Worm (Caenorhabditis elegans) whole organism, midembryonic: Measurements from ENCODE around the gene cdc-48.1.

Experiments
- T22C8.4 ChIP-seq: fragments of 200-800 bp; sonication (Bioruptor generic); IDR thresholded peaks from 2 replicates; pipeline ENCODE4 v1.3.6; 2022; ENCODE audit warnings: missing genetic modification characterization, missing compliant biosample characterization
- cog-1 ChIP-seq: sonication (generic microtip); optimal IDR thresholded peaks from 2 replicates; lab custom pipeline; 2016; ENCODE audit warnings: missing genetic modification characterization, missing compliant biosample characterization
- flt-1 ChIP-seq: fragments of 200-800 bp; sonication (Bioruptor generic); IDR thresholded peaks from 2 replicates; pipeline ENCODE4 v1.3.6; 2022; ENCODE audit warnings: missing genetic modification characterization, missing compliant biosample characterization
- klf-2 ChIP-seq: fragments of 200-800 bp; sonication (Bioruptor generic); conservative IDR thresholded peaks from 2 replicates; pipeline ENCODE4 v1.3.6; 2022; ENCODE audit warnings: missing genetic modification reagents, missing genetic modification characterization, missing compliant biosample characterization
- med-1 ChIP-seq: sonication (generic microtip); optimal IDR thresholded peaks from 2 replicates; lab custom pipeline; 2017; ENCODE audit warnings: missing genetic modification characterization, mild to moderate bottlenecking, missing compliant biosample characterization, antibody characterized with exemption, missing genetic modification reagents; ENCODE audit not compliant: insufficient read depth
- ref-1 ChIP-seq: fragments of 200-800 bp; sonication (Bioruptor generic); conservative IDR thresholded peaks from 2 replicates; pipeline ENCODE4 v1.3.6; 2022; ENCODE audit warnings: missing genetic modification reagents, missing genetic modification characterization, missing compliant biosample characterization
- tab-1 ChIP-seq: fragments of 200-800 bp; sonication (Bioruptor generic); IDR thresholded peaks from 2 replicates; pipeline ENCODE4 v1.3.6; 2022; ENCODE audit warnings: missing genetic modification characterization, missing compliant biosample characterization
- ztf-23 ChIP-seq: fragments of 200-800 bp; sonication (Bioruptor generic); IDR thresholded peaks from 2 replicates; pipeline ENCODE4 v1.3.6; 2022; ENCODE audit warnings: missing genetic modification reagents, missing genetic modification characterization, missing compliant biosample characterization
- ztf-29 ChIP-seq: fragments of 200-800 bp; sonication (Bioruptor generic); IDR thresholded peaks from 2 replicates; pipeline ENCODE4 v1.3.6; 2022; ENCODE audit warnings: missing genetic modification reagents, missing genetic modification characterization, missing compliant biosample characterization

Gene cdc-48.1

DNA sequence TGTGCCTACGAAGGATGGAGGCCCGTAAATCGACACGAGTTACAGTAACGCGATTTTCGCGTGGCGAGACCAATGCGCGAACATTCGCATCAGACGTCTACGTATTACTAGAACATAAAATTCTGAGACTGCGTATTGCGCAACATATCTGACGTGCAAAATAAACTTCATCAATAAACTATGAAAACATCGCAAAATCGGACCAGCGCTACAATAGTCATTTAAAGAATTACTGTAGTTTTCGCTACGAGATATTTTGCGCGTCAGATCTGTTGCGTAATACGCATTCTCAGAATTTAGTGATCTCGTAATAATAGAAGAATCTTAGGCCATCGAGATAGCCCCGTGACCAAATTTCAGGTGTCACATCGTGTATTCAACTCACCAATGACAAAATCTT, 31.1 kb upstream of the cdc-48.1 start:
- TF ChIP-seq cog-1 (tag; lab: Kevin White, UChicago): no peak
- TF ChIP-seq ref-1 (GFP tag; lab: Robert Waterston, UW): no peak

ce11 chrII:10592452-10592851, 29.2 kb upstream of the cdc-48.1 start, which contains the start of gene crn-5:
Gene crn-5 (plus strand): TSS chrII:10592752.
- TF ChIP-seq ztf-23 (GFP tag; lab: Robert Waterston, UW): no peak
- no peak for TF ChIP-seq klf-2 (GFP tag; lab: Robert Waterston, UW)
- no peak for TF ChIP-seq cog-1 (tag; lab: Kevin White, UChicago)
- no peak for TF ChIP-seq flt-1
- no peak for TF ChIP-seq T22C8.4 (GFP tag; lab: Robert Waterston, UW)
- no peak for TF ChIP-seq tab-1 (GFP tag; lab: Robert Waterston, UW)
- TF ChIP-seq ref-1 (GFP tag; lab: Robert Waterston, UW): no peak
- TF ChIP-seq ztf-29 (GFP tag; lab: Robert Waterston, UW): no peak
- no peak for TF ChIP-seq med-1 (GFP tag; lab: Kevin White, UChicago)

- TF ChIP-seq ztf-23 (GFP tag; lab: Robert Waterston, UW): no peak
- no peak for TF ChIP-seq flt-1
- TF ChIP-seq ref-1 (GFP tag; lab: Robert Waterston, UW): no peak
- no peak for TF ChIP-seq cog-1 (tag; lab: Kevin White, UChicago)
- TF ChIP-seq ztf-29 (GFP tag; lab: Robert Waterston, UW): no peak
- no peak for TF ChIP-seq klf-2 (GFP tag; lab: Robert Waterston, UW)
Observed at ce11 chrII:10587742-10588141, 24.5 kb upstream of the cdc-48.1 start, which contains the start of gene crn-3. Gene crn-3 (plus strand): TSS chrII:10588042.

DNA sequence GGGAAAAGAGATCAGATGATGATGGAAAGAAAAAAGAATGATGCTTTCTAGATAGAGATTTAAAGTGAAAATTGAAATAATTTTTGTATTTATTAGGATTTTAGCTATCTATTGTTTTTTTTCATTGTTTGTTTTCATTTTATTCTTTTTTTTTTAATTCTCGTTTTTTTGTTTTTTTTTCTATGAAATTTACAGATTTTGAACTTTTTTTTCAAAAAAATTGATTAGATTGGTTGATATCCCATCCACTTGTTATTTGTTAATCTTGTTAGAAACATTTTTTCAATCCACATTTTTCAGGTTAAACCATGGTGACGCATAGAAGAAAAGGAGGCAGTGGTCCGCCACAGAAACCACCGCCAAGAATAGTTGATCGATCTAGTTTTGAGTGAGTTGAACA, 20.8 kb upstream of the cdc-48.1 start, which contains the start of gene algn-9:
Gene algn-9, plus strand, starts transcription at position 301 of the 400 bp plus-strand sequence.
- no peak for TF ChIP-seq med-1 (GFP tag; lab: Kevin White, UChicago)
- TF ChIP-seq ref-1 (GFP tag; lab: Robert Waterston, UW): no peak
- TF ChIP-seq ztf-29 (GFP tag; lab: Robert Waterston, UW): no peak
- TF ChIP-seq T22C8.4 (GFP tag; lab: Robert Waterston, UW): no peak
- TF ChIP-seq tab-1 (GFP tag; lab: Robert Waterston, UW): no peak
- TF ChIP-seq ztf-23 (GFP tag; lab: Robert Waterston, UW): no peak
- no peak for TF ChIP-seq cog-1 (tag; lab: Kevin White, UChicago)
- no peak for TF ChIP-seq flt-1
- TF ChIP-seq klf-2 (GFP tag; lab: Robert Waterston, UW): no peak

ce11 chrII:10582318-10582717, 19.1 kb upstream of the cdc-48.1 start, which contains the start of gene mrps-22:
Gene mrps-22 (plus strand): TSS chrII:10582618.
- TF ChIP-seq klf-2 (GFP tag; lab: Robert Waterston, UW) (no peak), med-1 (GFP tag; lab: Kevin White, UChicago) (no peak), flt-1 (no peak), tab-1 (GFP tag; lab: Robert Waterston, UW) (no peak), ztf-23 (GFP tag; lab: Robert Waterston, UW) (no peak)

DNA sequence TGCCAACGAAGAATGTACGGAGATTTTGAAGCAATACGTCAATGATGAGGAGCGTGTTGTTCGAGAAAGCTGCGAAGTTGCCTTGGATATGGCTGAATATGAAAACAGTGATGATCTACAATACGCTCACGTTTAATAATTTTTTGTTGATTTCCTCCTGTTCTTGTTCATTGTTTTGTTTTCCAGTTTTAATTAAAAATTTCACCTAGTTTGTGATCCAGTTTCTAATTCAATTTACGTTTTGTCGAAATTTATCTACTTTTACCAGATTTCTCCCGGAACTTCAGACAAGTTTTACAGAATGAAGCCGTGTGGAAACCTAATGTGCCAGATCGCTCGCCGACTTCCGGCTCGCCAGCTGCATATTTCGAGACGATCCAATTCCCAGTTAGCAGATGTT, 17.6 kb upstream of the cdc-48.1 start, which contains the start of gene dap-3:
Gene dap-3, plus strand, starts transcription at position 301 of the 400 bp plus-strand sequence.
- TF ChIP-seq ref-1 (GFP tag; lab: Robert Waterston, UW) (no peak), ztf-29 (GFP tag; lab: Robert Waterston, UW) (no peak), cog-1 (tag; lab: Kevin White, UChicago) (no peak), T22C8.4 (GFP tag; lab: Robert Waterston, UW) (no peak), klf-2 (GFP tag; lab: Robert Waterston, UW) (no peak), ztf-23 (GFP tag; lab: Robert Waterston, UW) (no peak), flt-1 (no peak), med-1 (GFP tag; lab: Kevin White, UChicago) (no peak), tab-1 (GFP tag; lab: Robert Waterston, UW) (no peak)

DNA sequence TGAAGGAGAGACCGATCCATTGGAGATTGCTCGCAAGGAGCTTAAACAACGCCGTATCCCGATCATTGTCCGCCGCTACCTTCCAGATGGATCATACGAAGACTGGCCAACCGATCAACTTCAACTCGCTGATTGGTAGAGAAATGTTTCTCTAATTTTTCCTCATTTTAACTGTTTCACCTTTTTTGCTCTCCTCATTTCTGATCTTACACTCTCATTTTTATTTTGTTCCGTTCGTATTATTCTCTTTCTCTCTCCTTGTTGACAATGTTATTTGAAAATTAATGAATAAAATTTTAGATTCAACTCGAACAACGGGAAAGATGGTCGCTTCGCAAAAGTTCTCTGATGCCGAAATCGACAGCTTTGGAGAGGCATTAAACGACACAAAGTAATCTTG, 16.4 kb upstream of the cdc-48.1 start, which contains the start of gene dohh-1:
Gene dohh-1, plus strand, starts transcription at position 301 of the 400 bp plus-strand sequence.
- TF ChIP-seq tab-1 (GFP tag; lab: Robert Waterston, UW): no peak
- TF ChIP-seq med-1 (GFP tag; lab: Kevin White, UChicago): no peak
- TF ChIP-seq T22C8.4 (GFP tag; lab: Robert Waterston, UW): no peak
- no peak for TF ChIP-seq ref-1 (GFP tag; lab: Robert Waterston, UW)
- no peak for TF ChIP-seq ztf-29 (GFP tag; lab: Robert Waterston, UW)
- no peak for TF ChIP-seq cog-1 (tag; lab: Kevin White, UChicago)
- TF ChIP-seq klf-2 (GFP tag; lab: Robert Waterston, UW): no peak
- TF ChIP-seq ztf-23 (GFP tag; lab: Robert Waterston, UW): no peak
- TF ChIP-seq flt-1: no peak

- TF ChIP-seq flt-1: no peak
- TF ChIP-seq klf-2 (GFP tag; lab: Robert Waterston, UW): no peak
- TF ChIP-seq cog-1 (tag; lab: Kevin White, UChicago): no peak
- no peak for TF ChIP-seq T22C8.4 (GFP tag; lab: Robert Waterston, UW)
Observed at ce11 chrII:10578843-10579430, 15.7 kb upstream of the cdc-48.1 start, which contains the start of gene rpb-6. Gene rpb-6 (plus strand): TSS chrII:10579380.

DNA sequence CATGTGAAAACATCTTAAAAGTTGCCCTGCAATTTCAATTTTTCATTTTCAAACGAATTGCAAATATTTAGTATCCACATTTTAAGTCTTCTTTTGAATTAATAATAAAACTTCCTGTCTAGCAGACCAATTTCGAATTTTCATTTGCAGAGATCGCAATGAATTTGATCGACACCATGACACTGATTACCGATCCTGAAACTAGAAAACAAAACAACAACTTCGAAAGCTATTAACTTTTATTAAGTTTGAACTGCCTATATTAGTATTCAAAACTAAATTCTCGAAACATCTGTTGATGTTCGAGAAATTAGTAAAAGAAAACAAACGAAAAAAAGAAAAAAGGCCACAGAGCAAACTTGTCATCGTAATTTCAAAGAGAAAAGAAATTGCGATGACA, 11.0 kb upstream of the cdc-48.1 start:
- TF ChIP-seq med-1 (GFP tag; lab: Kevin White, UChicago) (no peak), T22C8.4 (GFP tag; lab: Robert Waterston, UW) (no peak), ztf-29 (GFP tag; lab: Robert Waterston, UW) (no peak), ztf-23 (GFP tag; lab: Robert Waterston, UW) (no peak), tab-1 (GFP tag; lab: Robert Waterston, UW) (no peak), cog-1 (tag; lab: Kevin White, UChicago) (no peak), ref-1 (GFP tag; lab: Robert Waterston, UW) (no peak), flt-1 (no peak), klf-2 (GFP tag; lab: Robert Waterston, UW) (no peak)
